Fruit fly (Drosophila melanogaster): Measurements from ENCODE around the gene Acp95EF.

Gene Acp95EF

DNA sequence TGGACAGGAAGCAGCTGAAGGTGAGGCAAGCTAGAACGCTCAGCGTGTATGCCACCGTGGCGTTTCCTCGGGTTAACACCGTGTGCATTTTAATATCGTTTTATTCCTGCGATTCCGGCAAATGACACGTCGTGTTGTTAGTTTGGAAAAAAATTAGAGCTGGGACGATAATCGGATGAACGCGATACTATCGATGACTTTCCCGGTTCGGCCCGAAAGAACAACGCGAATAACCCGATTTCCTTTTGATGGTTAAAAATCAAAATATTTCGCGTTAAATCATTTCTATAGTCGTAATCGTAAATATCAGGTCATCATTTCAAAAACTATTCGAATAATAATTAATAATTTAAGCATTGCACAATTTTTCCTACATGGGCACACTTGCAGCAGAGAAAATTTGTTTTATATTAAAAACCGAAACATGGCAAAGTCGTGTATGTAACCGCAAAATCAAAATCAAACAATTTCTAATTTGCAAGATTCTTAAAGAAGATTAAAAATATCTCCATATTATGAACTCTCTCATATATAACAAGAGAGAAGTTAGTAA, 1.2 kb downstream of the Acp95EF start, which contains the start of gene Spase22-23 (continued):
- TF ChIP-seq CG1233 (GFP tag; optimal IDR thresholded peaks at IDR 0.05): no peak
- TF ChIP-seq repo (GFP tag; optimal IDR thresholded peaks at IDR 0.05): no peak
- no peak for TF ChIP-seq exex (tag; optimal IDR thresholded peaks at IDR 0.05)
- no peak for TF ChIP-seq ftz-f1 (GFP tag; optimal IDR thresholded peaks at IDR 0.05)
- TF ChIP-seq CG10321 (GFP tag; IDR thresholded peaks at IDR 0.05): no peak
- TF ChIP-seq grn (GFP tag; optimal IDR thresholded peaks at IDR 0.05): no peak
- no peak for TF ChIP-seq E2f1 (GFP tag; IDR thresholded peaks at IDR 0.05)
- no peak for TF ChIP-seq CG15514 (GFP tag; optimal IDR thresholded peaks at IDR 0.05)
- TF ChIP-seq tll (GFP tag; optimal IDR thresholded peaks at IDR 0.05): no peak
- peak; percentile 83 for TF ChIP-seq Sry-δ (GFP tag; optimal IDR thresholded peaks at IDR 0.05)
- TF ChIP-seq wdn (GFP tag; IDR thresholded peaks at IDR 0.05): no peak
- no peak for TF ChIP-seq hkb (optimal IDR thresholded peaks at IDR 0.05)
- TF ChIP-seq hkb (GFP tag; IDR thresholded peaks at IDR 0.05): no peak
- no peak for TF ChIP-seq CG1792 (GFP tag; optimal IDR thresholded peaks at IDR 0.05)
- TF ChIP-seq mirr (GFP tag; optimal IDR thresholded peaks at IDR 0.05): no peak
- no peak for TF ChIP-seq TFAM (GFP tag; optimal IDR thresholded peaks at IDR 0.05)
- peak; percentile 97 for TF ChIP-seq bbx (GFP tag; IDR thresholded peaks at IDR 0.05; ENCODE audit: partially characterized antibody)
- no peak for TF ChIP-seq bowl (GFP tag; IDR thresholded peaks at IDR 0.05)
- no peak for TF ChIP-seq HLH3B (GFP tag; IDR thresholded peaks at IDR 0.05)
- no peak for TF ChIP-seq Dip2 (GFP tag; IDR thresholded peaks at IDR 0.05)
- TF ChIP-seq dmrt11E (tag; optimal IDR thresholded peaks at IDR 0.05): no peak
- TF ChIP-seq CG14014 (GFP tag; IDR thresholded peaks at IDR 0.05): no peak
- TF ChIP-seq CG4617 (GFP tag; optimal IDR thresholded peaks at IDR 0.05; ENCODE audit: borderline replicate concordance): no peak
- no peak for TF ChIP-seq ewg (GFP tag; optimal IDR thresholded peaks at IDR 0.05)
- TF ChIP-seq CG4404 (GFP tag; IDR thresholded peaks at IDR 0.05): no peak
- no peak for TF ChIP-seq pita (GFP tag; optimal IDR thresholded peaks at IDR 0.05)
- TF ChIP-seq CG3726 (GFP tag; IDR thresholded peaks at IDR 0.05): no peak
- TF ChIP-seq eyg (GFP tag; optimal IDR thresholded peaks at IDR 0.05): no peak
- no peak for TF ChIP-seq fd3F (GFP tag; optimal IDR thresholded peaks at IDR 0.05)
- no peak for TF ChIP-seq az2 (GFP tag; optimal IDR thresholded peaks at IDR 0.05)
- TF ChIP-seq CG2199 (GFP tag; IDR thresholded peaks at IDR 0.05): no peak
- TF ChIP-seq CG10959 (GFP tag; IDR thresholded peaks at IDR 0.05): no peak
- no peak for TF ChIP-seq CG8478 (optimal IDR thresholded peaks at IDR 0.05)
- no peak for TF ChIP-seq CG9817 (tag; optimal IDR thresholded peaks at IDR 0.05)
- TF ChIP-seq tin (GFP tag; optimal IDR thresholded peaks at IDR 0.05): no peak
- no peak for TF ChIP-seq fru (optimal IDR thresholded peaks at IDR 0.05)
- no peak for TF ChIP-seq tx (GFP tag; optimal IDR thresholded peaks at IDR 0.05)
- no peak for TF ChIP-seq br (optimal IDR thresholded peaks at IDR 0.05)
- TF ChIP-seq schlank (tag; optimal IDR thresholded peaks at IDR 0.05): no peak
- TF ChIP-seq cas (GFP tag; IDR thresholded peaks at IDR 0.05): no peak
- no peak for TF ChIP-seq chif (GFP tag; optimal IDR thresholded peaks at IDR 0.05)
- TF ChIP-seq lola (GFP tag; optimal IDR thresholded peaks at IDR 0.05): peak in 1 of 3 experiments; percentile 32
- peak; percentile 96 for TF ChIP-seq Opbp (GFP tag; IDR thresholded peaks at IDR 0.05; ENCODE audit: partially characterized antibody)
- no peak for TF ChIP-seq Dad (GFP tag; optimal IDR thresholded peaks at IDR 0.05)
- TF ChIP-seq chinmo (GFP tag; IDR thresholded peaks at IDR 0.05; ENCODE audit: partially characterized antibody): peak; percentile 95
- TF ChIP-seq h (optimal IDR thresholded peaks at IDR 0.05): no peak
- TF ChIP-seq CG17385 (GFP tag; optimal IDR thresholded peaks at IDR 0.05): no peak
- no peak for TF ChIP-seq da (GFP tag; optimal IDR thresholded peaks at IDR 0.05)
- TF ChIP-seq phol (tag; optimal IDR thresholded peaks at IDR 0.05): no peak
- TF ChIP-seq CG12219 (GFP tag; optimal IDR thresholded peaks at IDR 0.05): no peak
- no peak for TF ChIP-seq ase (GFP tag; IDR thresholded peaks at IDR 0.05)
- TF ChIP-seq Ets65A (GFP tag): peak; percentile 81
- no peak for TF ChIP-seq dan (GFP tag; IDR thresholded peaks at IDR 0.05)

Measured in whole organism, embryonic.